Worm (Caenorhabditis elegans): Measurements from ENCODE around the gene pnc-1.

Gene pnc-1

DNA sequence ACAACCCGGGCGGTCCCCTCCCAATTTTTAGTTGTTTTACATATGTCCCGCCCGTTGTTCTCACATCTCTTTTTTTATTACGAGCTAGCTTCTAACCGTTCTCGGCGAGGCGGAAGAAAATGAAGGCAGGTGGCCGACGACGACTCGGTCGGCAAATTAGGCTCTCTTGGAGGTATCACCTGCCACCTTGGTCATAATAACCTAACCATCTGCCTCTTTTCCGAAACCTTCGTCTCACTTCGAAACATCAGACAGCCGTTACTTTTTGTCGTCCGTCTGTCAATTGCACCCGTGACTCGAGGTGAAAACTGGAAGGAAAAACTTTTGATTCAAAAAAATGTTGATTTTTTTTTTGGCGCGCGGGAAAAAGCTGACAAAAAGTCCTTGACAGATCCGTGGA is 6.8 kb upstream of the pnc-1 start:
- no peak for TF ChIP-seq unc-86 (tag; optimal IDR thresholded peaks at IDR 0.05)
- TF ChIP-seq ceh-31 (tag; optimal IDR thresholded peaks at IDR 0.05) = peak; percentile 29
- no peak for TF ChIP-seq lim-6 (tag; optimal IDR thresholded peaks at IDR 0.05)
- TF ChIP-seq ceh-34 (tag; optimal IDR thresholded peaks at IDR 0.05) = no peak

DNA sequence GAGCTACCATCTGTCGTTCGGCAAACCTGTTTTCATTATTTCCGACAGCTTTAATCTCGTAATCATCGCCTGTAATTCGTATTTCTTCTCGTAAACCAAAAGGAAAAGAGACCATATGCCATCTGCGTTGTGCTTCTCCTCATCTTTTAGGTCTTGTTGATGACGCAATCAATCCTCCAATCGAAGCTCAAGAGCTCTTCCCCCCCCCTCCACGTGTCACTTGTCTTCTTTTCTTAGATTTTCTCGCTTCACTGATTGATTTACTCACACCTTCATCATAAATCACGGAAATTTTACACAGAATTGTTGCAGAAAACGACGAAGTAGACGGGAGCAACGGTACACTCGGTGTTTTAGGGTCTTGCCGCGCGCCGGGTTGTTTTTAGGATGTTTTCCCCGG is 5.6 kb upstream of the pnc-1 start, which contains the start of gene tcl-2:
Gene tcl-2 (plus strand): TSS at position 388 of the 400 bp plus-strand sequence.
- TF ChIP-seq pag-3 (tag; optimal IDR thresholded peaks at IDR 0.05; ENCODE audit: borderline replicate concordance) (no peak), unc-55 (GFP tag; optimal IDR thresholded peaks at IDR 0.05) (peak; percentile 18)

DNA sequence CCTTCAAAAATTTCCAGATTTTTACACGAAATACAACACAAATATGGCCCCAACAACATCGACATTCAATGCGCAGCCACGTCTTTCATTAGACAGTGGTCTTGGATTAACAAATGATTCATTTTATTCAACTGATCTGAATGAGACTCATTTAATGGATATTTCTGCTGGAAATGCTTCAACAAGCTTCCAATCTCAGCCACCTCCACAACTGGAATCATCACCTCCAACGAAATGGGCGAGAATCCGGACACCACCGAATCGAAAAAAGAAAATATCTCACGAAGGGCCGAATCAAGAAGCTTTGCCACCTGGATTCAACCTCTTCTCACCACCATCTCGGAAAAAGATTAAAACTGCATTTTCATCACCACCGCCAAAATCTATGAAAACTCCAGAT is 4.6 kb upstream of the pnc-1 start:
- TF ChIP-seq pha-4 (tag; optimal IDR thresholded peaks at IDR 0.05) (no peak), odd-2 (tag; optimal IDR thresholded peaks at IDR 0.05) (no peak)

DNA sequence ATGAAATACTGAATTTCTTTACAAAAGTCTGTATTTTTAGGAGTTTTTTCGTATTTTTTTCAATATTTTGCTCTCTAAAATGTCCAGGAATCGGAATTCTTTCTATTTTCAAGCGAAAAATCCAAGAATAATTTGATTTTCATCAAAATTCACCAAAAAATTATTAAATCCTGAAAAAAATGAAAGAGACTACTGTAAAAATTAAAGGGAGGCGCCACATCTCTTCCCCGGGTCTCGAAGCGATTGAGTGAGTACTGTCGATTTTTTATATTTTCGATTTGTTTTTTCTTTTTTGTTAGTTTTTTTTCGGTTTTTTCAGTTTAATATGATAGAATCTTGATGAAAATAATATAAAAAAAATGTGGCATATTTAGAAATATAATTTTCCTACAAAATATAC is 765 bp upstream of the pnc-1 start:
- TF ChIP-seq ceh-2 (tag; optimal IDR thresholded peaks at IDR 0.05) = no peak
- TF ChIP-seq ceh-19 (GFP tag; optimal IDR thresholded peaks at IDR 0.05) = no peak
- no peak for TF ChIP-seq lin-11 (tag; optimal IDR thresholded peaks at IDR 0.05)
- no peak for TF ChIP-seq nhr-232 (tag; optimal IDR thresholded peaks at IDR 0.05)
- TF ChIP-seq odd-2 (tag; optimal IDR thresholded peaks at IDR 0.05) = no peak
- no peak for TF ChIP-seq ref-2 (tag; optimal IDR thresholded peaks at IDR 0.05)

DNA sequence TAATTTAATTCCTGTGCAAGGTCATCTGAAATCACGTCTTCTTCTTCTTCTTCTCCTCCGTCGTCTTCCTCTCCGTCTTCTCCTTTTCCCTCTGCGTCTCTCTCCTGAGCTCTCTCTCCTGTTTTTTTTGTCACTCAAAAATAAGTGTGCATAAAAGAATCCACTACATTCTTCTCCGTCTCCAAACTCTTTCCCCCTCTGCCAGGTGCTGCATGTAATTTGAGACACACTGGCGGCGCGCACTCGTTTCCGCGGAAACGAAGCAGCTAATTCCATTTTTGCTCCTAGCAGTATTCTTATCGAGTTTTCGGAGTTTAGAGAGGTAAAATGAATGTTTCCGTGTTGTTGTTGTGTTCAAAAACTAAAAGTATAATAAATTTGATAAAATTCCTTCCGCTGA is 1.8 kb downstream of the pnc-1 start:
- TF ChIP-seq dmd-4 (tag; optimal IDR thresholded peaks at IDR 0.05; ENCODE audit: borderline replicate concordance) (no peak), tbx-2 (tag; optimal IDR thresholded peaks at IDR 0.05) (peak; percentile 22), ceh-14 (tag; optimal IDR thresholded peaks at IDR 0.05) (peak; percentile 18), gmeb-2 (tag; optimal IDR thresholded peaks at IDR 0.05) (no peak), ets-4 (tag; optimal IDR thresholded peaks at IDR 0.05) (no peak), unc-42 (tag; optimal IDR thresholded peaks at IDR 0.05) (peak; percentile 25), ceh-22 (tag; optimal IDR thresholded peaks at IDR 0.05) (no peak), fax-1 (tag; optimal IDR thresholded peaks at IDR 0.05) (no peak), ceh-19 (GFP tag; optimal IDR thresholded peaks at IDR 0.05) (peak; percentile 49), nfya-1 (tag; optimal IDR thresholded peaks at IDR 0.05) (peak; percentile 7), ceh-18 (tag; optimal IDR thresholded peaks at IDR 0.05) (no peak), hlh-8 (tag; optimal IDR thresholded peaks at IDR 0.05) (no peak), ceh-34 (tag; optimal IDR thresholded peaks at IDR 0.05) (peak; percentile 97), lim-6 (tag; optimal IDR thresholded peaks at IDR 0.05) (no peak), T23F11.4 (GFP tag; optimal IDR thresholded peaks at IDR 0.05) (no peak), F13H6.1 (tag; optimal IDR thresholded peaks at IDR 0.05) (no peak), syd-9 (tag; optimal IDR thresholded peaks at IDR 0.05) (no peak)

DNA sequence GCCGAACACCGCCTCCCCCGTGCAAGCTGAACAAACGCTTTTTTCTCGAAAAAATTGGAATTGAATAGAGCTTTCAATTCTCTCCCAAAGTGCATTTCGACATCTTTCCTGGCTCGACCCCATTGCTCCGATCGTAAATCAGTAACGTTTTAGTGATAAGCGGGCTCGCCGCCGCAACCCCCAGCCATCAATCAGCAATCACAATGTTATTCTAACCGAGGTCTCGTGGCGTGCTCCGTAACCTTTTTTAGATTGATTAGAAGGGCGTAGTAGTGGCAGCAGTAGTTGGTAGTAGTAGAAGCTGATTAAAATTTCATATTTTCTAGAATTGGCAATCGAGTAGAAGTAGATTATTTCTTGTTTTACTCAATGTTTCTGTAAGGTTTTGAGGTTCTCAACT is 3.1 kb downstream of the pnc-1 start:
- TF ChIP-seq hlh-15 (tag; optimal IDR thresholded peaks at IDR 0.05) = no peak
- peak; percentile 7 for TF ChIP-seq ceh-14 (tag; optimal IDR thresholded peaks at IDR 0.05)

DNA sequence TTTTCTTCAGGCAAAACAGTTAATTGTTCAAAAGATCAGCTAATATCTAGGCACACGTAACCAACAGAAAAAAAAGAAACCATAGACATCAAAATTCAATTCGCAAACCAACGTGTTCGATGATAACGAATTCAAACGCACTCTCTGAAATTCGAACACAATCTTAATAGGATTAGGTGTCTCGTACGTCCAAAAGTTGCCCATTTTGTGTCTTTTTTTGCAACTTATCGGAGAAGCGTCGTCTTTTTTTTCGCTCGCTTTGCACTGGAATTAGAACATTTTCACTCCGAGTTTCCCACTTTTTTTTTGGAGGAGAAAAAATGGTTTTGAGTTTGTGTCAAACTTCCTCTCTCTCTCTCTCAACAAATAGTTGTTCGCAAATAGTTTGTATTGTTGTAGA is 4.8 kb downstream of the pnc-1 start:
- TF ChIP-seq ceh-30 (tag; optimal IDR thresholded peaks at IDR 0.05) (no peak), ama-1 (optimal IDR thresholded peaks at IDR 0.05) (no peak), lin-11 (tag; optimal IDR thresholded peaks at IDR 0.05) (no peak), pha-2 (tag; optimal IDR thresholded peaks at IDR 0.05) (no peak), ceh-19 (GFP tag; optimal IDR thresholded peaks at IDR 0.05) (no peak), tbx-2 (tag; optimal IDR thresholded peaks at IDR 0.05) (no peak)

All from whole organism, late embryonic.